Worm (Caenorhabditis elegans): ENCODE measurements around the gene W06F12.3.

DNA sequence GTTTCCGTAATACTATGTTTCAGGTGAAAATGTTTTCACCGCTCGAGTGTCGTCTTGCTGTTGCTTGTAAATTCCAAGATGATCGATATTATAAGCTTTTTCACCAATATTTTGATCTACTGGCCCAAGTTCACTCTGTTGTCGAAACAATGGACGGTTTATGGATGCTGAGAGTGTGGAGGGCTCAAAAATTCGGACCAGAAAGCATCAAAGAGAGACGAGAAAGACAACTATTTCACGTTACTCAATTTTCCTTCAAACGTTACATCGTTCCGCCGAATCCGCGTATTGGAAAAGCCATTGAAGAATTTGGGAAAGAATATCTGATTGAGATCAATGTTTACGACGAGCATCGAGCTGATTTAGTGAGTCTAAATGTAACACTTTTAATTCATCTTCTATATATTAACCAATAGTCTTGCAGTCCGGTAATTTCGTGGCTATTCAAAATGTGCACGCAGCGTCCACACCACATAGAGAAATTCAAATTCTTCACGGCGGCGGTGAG is 45.4 kb downstream of the W06F12.3 start, which contains the start of gene pot-3:
- TF ChIP-seq ceh-39 (tag; optimal IDR thresholded peaks at IDR 0.05) (no peak), unc-62 (GFP tag; optimal IDR thresholded peaks at IDR 0.05) (no peak), lsy-2 (tag; optimal IDR thresholded peaks at IDR 0.05) (no peak), elt-1 (tag; optimal IDR thresholded peaks at IDR 0.05; ENCODE audit: borderline replicate concordance, insufficient read depth) (no peak), cnd-1 (tag; optimal IDR thresholded peaks at IDR 0.05) (no peak), lin-13 (tag; optimal IDR thresholded peaks at IDR 0.05) (no peak), unc-39 (tag; optimal IDR thresholded peaks at IDR 0.05) (no peak), pha-4 (tag; optimal IDR thresholded peaks at IDR 0.05) (no peak), bed-3 (GFP tag; optimal IDR thresholded peaks at IDR 0.05) (no peak), elt-3 (tag; optimal IDR thresholded peaks at IDR 0.05) (no peak), ceh-83 (GFP tag; optimal IDR thresholded peaks at IDR 0.05) (no peak), unc-120 (tag; optimal IDR thresholded peaks at IDR 0.05; ENCODE audit: poor library complexity, severe bottlenecking) (no peak)

All from whole organism, mixed stage, embryonic.